Worm (Caenorhabditis elegans) whole organism, mixed stage, embryonic: Measurements from ENCODE around the gene nlp-30.

Experiments
- bed-3 ChIP-seq: fragments of 200-800 bp; sonication (Bioruptor generic); optimal IDR thresholded peaks from 3 replicates; lab custom pipeline; 2018; ENCODE audit warnings: mild to moderate bottlenecking, missing genetic modification characterization, moderate library complexity, missing compliant biosample characterization
- blmp-1 ChIP-seq: fragments of 150-350 bp; optimal IDR thresholded peaks from 2 replicates; lab custom pipeline; 2014; ENCODE audit warnings: missing biosample characterization, missing genetic modification characterization
- ceh-43 ChIP-seq: fragments of 200-800 bp; sonication (Bioruptor generic); optimal IDR thresholded peaks from 2 replicates; lab custom pipeline; 2018; ENCODE audit warnings: mild to moderate bottlenecking, missing genetic modification characterization, moderate library complexity, missing compliant biosample characterization
- ceh-83 ChIP-seq: fragments of 200-800 bp; sonication (Bioruptor generic); optimal IDR thresholded peaks from 2 replicates; lab custom pipeline; 2018; ENCODE audit warnings: mild to moderate bottlenecking, missing genetic modification characterization, missing compliant biosample characterization
- ces-1 ChIP-seq: fragments of 150-350 bp; optimal IDR thresholded peaks from 2 replicates; lab custom pipeline; 2014; ENCODE audit warnings: missing biosample characterization, missing genetic modification reagents, missing genetic modification characterization
- cnd-1 ChIP-seq: fragments of 200-800 bp; sonication (Bioruptor generic); optimal IDR thresholded peaks from 2 replicates; lab custom pipeline; 2018; ENCODE audit warnings: mild to moderate bottlenecking, missing genetic modification characterization, missing compliant biosample characterization
- drap-1 ChIP-seq: fragments of 200-800 bp; sonication (Bioruptor generic); optimal IDR thresholded peaks from 3 replicates; lab custom pipeline; 2018; ENCODE audit warnings: mild to moderate bottlenecking, missing genetic modification characterization, missing compliant biosample characterization
- elt-3 ChIP-seq: fragments of 150-350 bp; optimal IDR thresholded peaks from 2 replicates; lab custom pipeline; 2014; ENCODE audit warnings: missing biosample characterization, missing genetic modification characterization
- flh-1 ChIP-seq: fragments of 200-800 bp; sonication (Bioruptor generic); optimal IDR thresholded peaks from 2 replicates; lab custom pipeline; 2018; ENCODE audit warnings: mild to moderate bottlenecking, missing genetic modification characterization, moderate library complexity, missing compliant biosample characterization
- ham-2 ChIP-seq: fragments of 200-800 bp; sonication (Bioruptor generic); optimal IDR thresholded peaks from 2 replicates; lab custom pipeline; 2018; ENCODE audit warnings: mild to moderate bottlenecking, missing genetic modification characterization, missing compliant biosample characterization
- hlh-1 ChIP-seq: fragments of 150-350 bp; optimal IDR thresholded peaks from 2 replicates; lab custom pipeline; 2014; ENCODE audit warnings: missing biosample characterization, missing genetic modification reagents, missing genetic modification characterization
- lin-13 ChIP-seq: fragments of 150-350 bp; optimal IDR thresholded peaks from 2 replicates; lab custom pipeline; 2014; ENCODE audit warnings: missing biosample characterization, missing genetic modification characterization
- lin-32 ChIP-seq: fragments of 200-800 bp; sonication (Bioruptor generic); optimal IDR thresholded peaks from 2 replicates; lab custom pipeline; 2018; ENCODE audit warnings: mild to moderate bottlenecking, missing genetic modification characterization, missing compliant biosample characterization
- lsy-2 ChIP-seq: fragments of 150-350 bp; optimal IDR thresholded peaks from 2 replicates; lab custom pipeline; 2014; ENCODE audit warnings: missing biosample characterization, missing genetic modification characterization
- mab-5 ChIP-seq: fragments of 150-350 bp; optimal IDR thresholded peaks from 2 replicates; lab custom pipeline; 2014; ENCODE audit warnings: missing biosample characterization, missing genetic modification characterization
- mep-1 ChIP-seq: fragments of 150-350 bp; optimal IDR thresholded peaks from 2 replicates; lab custom pipeline; 2017; ENCODE audit warnings: missing biosample characterization, missing genetic modification reagents, missing genetic modification characterization, inconsistent platforms
- mls-2 ChIP-seq: sonication (generic microtip); optimal IDR thresholded peaks from 2 replicates; lab custom pipeline; 2016; ENCODE audit warnings: mild to moderate bottlenecking, missing genetic modification characterization, moderate library complexity, missing compliant biosample characterization
- nhr-12 ChIP-seq: fragments of 150-350 bp; optimal IDR thresholded peaks from 2 replicates; lab custom pipeline; 2014; ENCODE audit warnings: missing biosample characterization, missing genetic modification characterization
- nhr-2 ChIP-seq: fragments of 150-350 bp; optimal IDR thresholded peaks from 2 replicates; lab custom pipeline; 2014; ENCODE audit warnings: missing biosample characterization, missing genetic modification characterization
- nhr-237 ChIP-seq: fragments of 150-350 bp; optimal IDR thresholded peaks from 2 replicates; lab custom pipeline; 2014; ENCODE audit warnings: missing biosample characterization, missing genetic modification characterization
- nhr-28 ChIP-seq: fragments of 150-350 bp; optimal IDR thresholded peaks from 2 replicates; lab custom pipeline; 2014; ENCODE audit warnings: missing biosample characterization, missing genetic modification characterization
- nhr-76 ChIP-seq: sonication (generic microtip); optimal IDR thresholded peaks from 2 replicates; lab custom pipeline; 2017; ENCODE audit warnings: missing biosample characterization, missing genetic modification characterization
- pha-4 ChIP-seq: fragments of 150-350 bp; optimal IDR thresholded peaks from 2 replicates; lab custom pipeline; 2018; ENCODE audit warnings: missing biosample characterization, missing genetic modification reagents, missing genetic modification characterization
- sem-2 ChIP-seq: fragments of 200-800 bp; sonication (Bioruptor generic); optimal IDR thresholded peaks from 2 replicates; lab custom pipeline; 2018; ENCODE audit warnings: mild to moderate bottlenecking, missing genetic modification characterization, missing compliant biosample characterization
- snpc-4 ChIP-seq: fragments of 150-350 bp; optimal IDR thresholded peaks from 2 replicates; lab custom pipeline; 2014; ENCODE audit warnings: missing biosample characterization, missing genetic modification characterization
- sptf-1 ChIP-seq: sonication (generic microtip); optimal IDR thresholded peaks from 2 replicates; lab custom pipeline; 2017; ENCODE audit warnings: mild to moderate bottlenecking, missing genetic modification characterization, moderate library complexity, missing compliant biosample characterization
- tbx-8 ChIP-seq: fragments of 200-800 bp; sonication (Bioruptor generic); optimal IDR thresholded peaks from 2 replicates; lab custom pipeline; 2018; ENCODE audit warnings: mild to moderate bottlenecking, missing genetic modification characterization, moderate library complexity, missing compliant biosample characterization
- unc-120 ChIP-seq: sonication (generic microtip); optimal IDR thresholded peaks from 2 replicates; lab custom pipeline; 2017; ENCODE audit warnings: missing genetic modification characterization, missing compliant biosample characterization; ENCODE audit not compliant: poor library complexity, severe bottlenecking
- unc-62 ChIP-seq: fragments of 150-350 bp; optimal IDR thresholded peaks from 2 replicates; lab custom pipeline; 2014; ENCODE audit warnings: missing biosample characterization, missing genetic modification reagents, missing genetic modification characterization
- zip-8 ChIP-seq: fragments of 150-350 bp; optimal IDR thresholded peaks from 2 replicates; lab custom pipeline; 2014; ENCODE audit warnings: missing biosample characterization, missing genetic modification characterization
- ztf-11 ChIP-seq: fragments of 150-350 bp; optimal IDR thresholded peaks from 2 replicates; lab custom pipeline; 2014; ENCODE audit warnings: missing biosample characterization, missing genetic modification characterization

nlp-30 gene

DNA sequence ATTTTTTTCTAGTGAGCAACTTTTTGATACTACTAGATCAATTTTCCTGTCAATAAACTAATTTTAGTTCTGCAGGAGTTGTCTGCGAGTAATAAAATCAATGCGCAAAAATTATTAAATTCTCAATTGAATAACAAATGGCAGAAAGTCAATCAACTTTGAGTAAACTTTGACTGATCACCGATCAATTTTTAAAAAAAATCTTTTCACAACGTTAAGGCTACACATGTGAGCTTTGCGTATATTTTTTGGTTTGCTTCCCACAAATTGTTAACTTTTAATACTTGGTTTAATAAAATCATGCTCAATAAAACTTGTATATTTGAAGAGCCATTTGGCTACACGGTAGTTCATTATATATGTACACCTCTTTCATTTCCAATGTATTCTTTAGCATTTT, 26.1 kb downstream of the nlp-30 start, which contains the start of gene srh-7:
Gene srh-7 (plus strand): TSS at position 301 of the 400 bp plus-strand sequence.
- TF ChIP-seq ces-1 (GFP tag; lab: Kevin White, UChicago) (no peak), sptf-1 (no peak), ztf-11 (tag; lab: Kevin White, UChicago) (no peak), pha-4 (tag; lab: Kevin White, UChicago) (no peak), mls-2 (tag; lab: Kevin White, UChicago) (no peak), nhr-76 (tag; lab: Kevin White, UChicago) (no peak), drap-1 (GFP tag; lab: Kevin White, UChicago) (no peak), zip-8 (no peak), snpc-4 (tag; lab: Kevin White, UChicago) (no peak), unc-120 (no peak), tbx-8 (GFP tag; lab: Kevin White, UChicago) (no peak), ceh-83 (no peak), sem-2 (GFP tag; lab: Kevin White, UChicago) (no peak)

ce11 chrV:4010170-4010569, 28.4 kb downstream of the nlp-30 start, which contains the start of gene srh-4:
Gene srh-4, plus strand, starts transcription at chrV:4010470.
- TF ChIP-seq flh-1 (no peak), blmp-1 (tag; lab: Kevin White, UChicago) (no peak), sem-2 (GFP tag; lab: Kevin White, UChicago) (no peak), lin-32 (no peak), nhr-12 (no peak), lsy-2 (no peak), cnd-1 (no peak), mep-1 (no peak), sptf-1 (no peak), snpc-4 (tag; lab: Kevin White, UChicago) (no peak)

ce11 chrV:4016780-4017179, 35.0 kb downstream of the nlp-30 start, which contains the start of gene srw-89:
Gene srw-89, plus strand, starts transcription at chrV:4017080.
- TF ChIP-seq nhr-237 (tag; lab: Kevin White, UChicago), result no peak
- no peak for TF ChIP-seq cnd-1
- TF ChIP-seq snpc-4 (tag; lab: Kevin White, UChicago), result no peak
- TF ChIP-seq nhr-76 (tag; lab: Kevin White, UChicago), result no peak
- TF ChIP-seq pha-4 (tag; lab: Kevin White, UChicago), result no peak
- no peak for TF ChIP-seq mab-5
- TF ChIP-seq lin-13 (tag; lab: Kevin White, UChicago), result no peak
- no peak for TF ChIP-seq elt-3 (tag; lab: Kevin White, UChicago)
- no peak for TF ChIP-seq unc-62 (GFP tag; lab: Kevin White, UChicago)
- TF ChIP-seq ceh-43, result no peak

DNA sequence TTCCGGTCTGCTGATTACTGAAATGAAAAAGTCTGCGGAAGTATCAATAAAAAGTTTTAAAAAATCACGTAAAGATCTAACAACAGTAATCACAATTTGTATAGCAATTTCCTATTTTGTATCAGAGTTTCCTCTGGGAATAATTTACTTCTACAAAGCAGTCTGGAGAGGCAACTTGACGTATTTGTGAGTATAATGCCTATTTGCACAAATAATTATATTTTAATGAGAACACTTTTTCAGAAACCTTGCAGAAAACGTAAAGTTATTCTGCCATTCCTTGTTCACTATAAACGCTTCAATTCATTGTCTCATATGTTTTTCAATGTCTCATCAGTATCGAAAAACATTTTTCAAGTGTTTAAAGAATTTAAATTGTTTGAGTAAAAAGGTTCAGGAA, 36.8 kb downstream of the nlp-30 start:
- no peak for TF ChIP-seq nhr-2
- TF ChIP-seq sem-2 (GFP tag; lab: Kevin White, UChicago), result no peak
- no peak for TF ChIP-seq blmp-1 (tag; lab: Kevin White, UChicago)
- no peak for TF ChIP-seq mep-1
- no peak for TF ChIP-seq mls-2 (tag; lab: Kevin White, UChicago)
- TF ChIP-seq cnd-1, result no peak
- TF ChIP-seq hlh-1 (tag; lab: Kevin White, UChicago), result no peak
- TF ChIP-seq ham-2 (GFP tag; lab: Kevin White, UChicago), result no peak
- TF ChIP-seq lsy-2, result no peak
- no peak for TF ChIP-seq unc-62 (GFP tag; lab: Kevin White, UChicago)
- no peak for TF ChIP-seq ces-1 (GFP tag; lab: Kevin White, UChicago)
- TF ChIP-seq mab-5, result no peak
- TF ChIP-seq nhr-237 (tag; lab: Kevin White, UChicago), result no peak

- TF ChIP-seq lin-13 (tag; lab: Kevin White, UChicago) (no peak), zip-8 (peak; percentile 65)
Measured at ce11 chrV:4019188-4019587, 37.4 kb downstream of the nlp-30 start, which contains the start of gene K09D9.3. Gene K09D9.3, plus strand, starts transcription at chrV:4019488.

DNA sequence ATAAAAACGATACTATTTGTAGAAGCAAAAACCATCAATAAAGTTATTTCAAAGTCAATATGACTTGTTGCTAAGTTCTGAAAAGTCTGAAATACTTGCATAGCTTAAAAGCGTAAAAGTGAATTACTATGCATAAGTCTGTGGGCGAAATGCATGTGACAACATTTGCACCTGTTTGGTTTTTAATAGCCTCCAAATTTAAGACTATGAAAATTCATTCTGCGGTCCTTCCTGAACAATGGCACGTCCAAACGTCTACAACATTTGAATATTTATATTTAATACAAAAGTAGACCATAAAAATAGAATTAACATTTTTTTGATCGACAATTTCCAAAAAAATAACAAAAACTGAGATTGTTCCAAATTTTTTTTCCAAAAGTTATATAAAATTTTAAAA, 40.0 kb downstream of the nlp-30 start, which contains the start of gene K09D9.14:
Gene K09D9.14 (minus strand): TSS at position 101 of the 400 bp plus-strand sequence.
- no peak for TF ChIP-seq mls-2 (tag; lab: Kevin White, UChicago)
- no peak for TF ChIP-seq unc-120
- no peak for TF ChIP-seq elt-3 (tag; lab: Kevin White, UChicago)
- TF ChIP-seq sem-2 (GFP tag; lab: Kevin White, UChicago), result no peak
- TF ChIP-seq hlh-1 (tag; lab: Kevin White, UChicago), result no peak
- no peak for TF ChIP-seq nhr-28 (tag; lab: Kevin White, UChicago)
- no peak for TF ChIP-seq blmp-1 (tag; lab: Kevin White, UChicago)
- TF ChIP-seq zip-8, result no peak
- no peak for TF ChIP-seq unc-62 (GFP tag; lab: Kevin White, UChicago)
- no peak for TF ChIP-seq ztf-11 (tag; lab: Kevin White, UChicago)
- no peak for TF ChIP-seq flh-1
- no peak for TF ChIP-seq bed-3 (GFP tag; lab: Kevin White, UChicago)
- TF ChIP-seq drap-1 (GFP tag; lab: Kevin White, UChicago), result no peak
